Worm (Caenorhabditis elegans) whole organism, L2 larva: ENCODE data around the gene clc-8.

Experiments
- F13H6.1 ChIP-seq: sonication (generic microtip); optimal IDR thresholded peaks from 2 replicates; lab custom pipeline; 2016; ENCODE audit warnings: missing genetic modification characterization, missing compliant biosample characterization
- R02D3.7 ChIP-seq: fragments of 150-350 bp; optimal IDR thresholded peaks from 2 replicates; lab custom pipeline; 2014; ENCODE audit warnings: missing biosample characterization, missing genetic modification characterization
- Y55F3AM.14 ChIP-seq: fragments of 200-800 bp; sonication (Bioruptor generic); optimal IDR thresholded peaks from 2 replicates; lab custom pipeline; 2018; ENCODE audit warnings: mild to moderate bottlenecking, missing genetic modification characterization, missing compliant biosample characterization
- alr-1 ChIP-seq: fragments of 150-350 bp; optimal IDR thresholded peaks from 2 replicates; lab custom pipeline; 2014; ENCODE audit warnings: missing biosample characterization, missing genetic modification characterization
- aly-2 ChIP-seq: fragments of 150-350 bp; optimal IDR thresholded peaks from 2 replicates; lab custom pipeline; 2014; ENCODE audit warnings: missing biosample characterization, missing genetic modification characterization
- ama-1 ChIP-seq: fragments of 150-350 bp; optimal IDR thresholded peaks from 2 replicates; lab custom pipeline; 2018; ENCODE audit warnings: inconsistent platforms
- blmp-1 ChIP-seq: sonication (generic microtip); optimal IDR thresholded peaks from 2 replicates; lab custom pipeline; 2017; ENCODE audit warnings: missing genetic modification characterization, mild to moderate bottlenecking, missing compliant biosample characterization, antibody characterized with exemption, moderate library complexity; ENCODE audit not compliant: insufficient read depth
- ceh-16 ChIP-seq: fragments of 150-350 bp; optimal IDR thresholded peaks from 2 replicates; lab custom pipeline; 2014; ENCODE audit warnings: missing biosample characterization, missing genetic modification characterization
- ceh-82 ChIP-seq: fragments of 150-350 bp; optimal IDR thresholded peaks from 2 replicates; lab custom pipeline; 2014; ENCODE audit warnings: missing biosample characterization, missing genetic modification characterization
- crh-2 ChIP-seq: sonication (generic microtip); optimal IDR thresholded peaks from 2 replicates; lab custom pipeline; 2017; ENCODE audit warnings: missing biosample characterization, missing genetic modification characterization
- dmd-4 ChIP-seq: sonication (generic microtip); optimal IDR thresholded peaks from 2 replicates; lab custom pipeline; 2017; ENCODE audit warnings: missing biosample characterization, missing genetic modification characterization
- egl-27 ChIP-seq: sonication (generic microtip); optimal IDR thresholded peaks from 3 replicates; lab custom pipeline; 2017; ENCODE audit warnings: missing biosample characterization, missing genetic modification reagents, missing genetic modification characterization
- elt-1 ChIP-seq: fragments of 150-350 bp; optimal IDR thresholded peaks from 2 replicates; lab custom pipeline; 2014; ENCODE audit warnings: missing biosample characterization, missing genetic modification characterization
- elt-3 ChIP-seq: sonication (generic microtip); optimal IDR thresholded peaks from 2 replicates; lab custom pipeline; 2017; ENCODE audit warnings: missing biosample characterization, missing genetic modification characterization
- fos-1 ChIP-seq: fragments of 150-350 bp; optimal IDR thresholded peaks from 2 replicates; lab custom pipeline; 2014; ENCODE audit warnings: missing biosample characterization, missing genetic modification characterization
- gmeb-1 ChIP-seq: fragments of 150-350 bp; optimal IDR thresholded peaks from 2 replicates; lab custom pipeline; 2014; ENCODE audit warnings: missing biosample characterization, missing genetic modification characterization
- lin-11 ChIP-seq: fragments of 150-350 bp; sonication (generic microtip); optimal IDR thresholded peaks from 2 replicates; lab custom pipeline; 2014; ENCODE audit warnings: missing biosample characterization, missing genetic modification characterization, inconsistent platforms, mixed read lengths
- lin-13 ChIP-seq: fragments of 150-350 bp; optimal IDR thresholded peaks from 2 replicates; lab custom pipeline; 2014; ENCODE audit warnings: missing biosample characterization, missing genetic modification reagents, missing genetic modification characterization
- lin-39 ChIP-seq: fragments of 150-350 bp; optimal IDR thresholded peaks from 2 replicates; lab custom pipeline; 2014; ENCODE audit warnings: missing biosample characterization, missing genetic modification reagents, missing genetic modification characterization
- lsy-2 ChIP-seq, 2 experiments: fragments of 150-350 bp in 1 of 2; sonication (generic microtip) in 1 of 2; optimal IDR thresholded peaks; 2 replicates each; lab custom pipeline; 2014 to 2017; ENCODE audit warnings: missing biosample characterization in 2 of 2, missing genetic modification characterization in 2 of 2
- mdl-1 ChIP-seq, 2 experiments: fragments of 150-350 bp in 1 of 2; sonication (generic microtip) in 1 of 2; optimal IDR thresholded peaks; 2 replicates each; lab custom pipeline; 2017; ENCODE audit warnings: missing biosample characterization in 2 of 2, missing genetic modification characterization in 2 of 2
- nhr-10 ChIP-seq: sonication (generic microtip); optimal IDR thresholded peaks from 2 replicates; lab custom pipeline; 2017; ENCODE audit warnings: missing biosample characterization, missing genetic modification characterization
- nhr-11 ChIP-seq: fragments of 150-350 bp; optimal IDR thresholded peaks from 2 replicates; lab custom pipeline; 2014; ENCODE audit warnings: missing biosample characterization, missing genetic modification characterization
- nhr-129 ChIP-seq: fragments of 150-350 bp; optimal IDR thresholded peaks from 2 replicates; lab custom pipeline; 2014; ENCODE audit warnings: missing biosample characterization, missing genetic modification characterization
- nhr-21 ChIP-seq: fragments of 150-350 bp; optimal IDR thresholded peaks from 2 replicates; lab custom pipeline; 2014; ENCODE audit warnings: missing biosample characterization, missing genetic modification characterization
- nhr-237 ChIP-seq: fragments of 150-350 bp; optimal IDR thresholded peaks from 2 replicates; lab custom pipeline; 2014; ENCODE audit warnings: missing biosample characterization, missing genetic modification characterization
- nhr-25 ChIP-seq: fragments of 150-350 bp; sonication (generic microtip); optimal IDR thresholded peaks from 3 replicates; lab custom pipeline; 2014; ENCODE audit warnings: missing biosample characterization, missing genetic modification characterization
- nhr-6 ChIP-seq: fragments of 150-350 bp; optimal IDR thresholded peaks from 2 replicates; lab custom pipeline; 2014; ENCODE audit warnings: missing biosample characterization, missing genetic modification characterization
- nhr-77 ChIP-seq: fragments of 150-350 bp; optimal IDR thresholded peaks from 2 replicates; lab custom pipeline; 2014; ENCODE audit warnings: missing biosample characterization, missing genetic modification characterization
- peb-1 ChIP-seq: fragments of 150-350 bp; optimal IDR thresholded peaks from 2 replicates; lab custom pipeline; 2014; ENCODE audit warnings: missing biosample characterization, missing genetic modification characterization
- sem-4 ChIP-seq: fragments of 150-350 bp; optimal IDR thresholded peaks from 2 replicates; lab custom pipeline; 2014; ENCODE audit warnings: missing biosample characterization, missing genetic modification reagents, missing genetic modification characterization
- skn-1 ChIP-seq: sonication (generic microtip); optimal IDR thresholded peaks from 2 replicates; lab custom pipeline; 2017; ENCODE audit warnings: missing biosample characterization, missing genetic modification characterization
- sma-3 ChIP-seq: sonication (generic microtip); optimal IDR thresholded peaks from 2 replicates; lab custom pipeline; 2016; ENCODE audit warnings: missing genetic modification reagents, missing genetic modification characterization, missing compliant biosample characterization
- sma-9 ChIP-seq, 2 experiments: fragments of 150-350 bp in 1 of 2; sonication (generic microtip) in 1 of 2; optimal IDR thresholded peaks; 2 replicates each; lab custom pipeline; 2014 to 2016; ENCODE audit warnings: missing genetic modification characterization in 2 of 2, mild to moderate bottlenecking in 1 of 2, missing biosample characterization in 1 of 2, missing compliant biosample characterization in 1 of 2, missing genetic modification reagents in 1 of 2, moderate library complexity in 1 of 2
- snpc-4 ChIP-seq: fragments of 150-350 bp; optimal IDR thresholded peaks from 2 replicates; lab custom pipeline; 2014; ENCODE audit warnings: missing biosample characterization, missing genetic modification characterization
- unc-55 ChIP-seq: fragments of 150-350 bp; sonication (generic microtip); optimal IDR thresholded peaks from 3 replicates; lab custom pipeline; 2014; ENCODE audit warnings: missing biosample characterization, missing genetic modification reagents, missing genetic modification characterization
- unc-62 ChIP-seq: fragments of 150-350 bp; optimal IDR thresholded peaks from 2 replicates; lab custom pipeline; 2014; ENCODE audit warnings: missing biosample characterization, missing genetic modification reagents, missing genetic modification characterization
- zag-1 ChIP-seq: fragments of 150-350 bp; optimal IDR thresholded peaks from 2 replicates; lab custom pipeline; 2014; ENCODE audit warnings: missing biosample characterization, missing genetic modification characterization
- ztf-1 ChIP-seq: fragments of 200-800 bp; sonication (Bioruptor generic); conservative IDR thresholded peaks from 2 replicates; pipeline ENCODE4 v1.3.6; 2022; ENCODE audit warnings: missing genetic modification characterization, missing compliant biosample characterization
- ztf-11 ChIP-seq: sonication (generic microtip); optimal IDR thresholded peaks from 2 replicates; lab custom pipeline; 2017; ENCODE audit warnings: missing biosample characterization, missing genetic modification characterization

clc-8 gene

DNA sequence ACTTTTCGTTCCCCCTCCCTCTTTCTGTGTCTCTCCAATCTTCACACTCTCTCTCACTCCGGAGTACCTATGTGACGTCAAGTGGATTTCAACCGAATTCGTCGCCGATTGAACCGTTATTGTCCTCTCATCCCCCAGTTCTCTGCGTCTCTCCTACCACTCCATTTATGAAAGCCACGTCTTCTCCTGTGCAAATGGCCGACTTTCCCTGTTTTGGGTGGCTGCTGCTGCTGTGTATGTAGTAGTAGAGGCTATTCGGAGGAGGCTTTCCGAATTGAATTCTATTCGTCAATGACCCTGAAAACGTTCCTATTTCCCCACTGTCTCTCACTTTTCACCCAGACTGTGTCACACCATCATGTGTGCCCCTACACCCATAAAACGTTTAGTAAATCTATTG, 2.2 kb upstream of the clc-8 start:
- TF ChIP-seq zag-1 (tag; lab: Kevin White, UChicago) (no peak), elt-3 (tag; lab: Kevin White, UChicago) (no peak), nhr-10 (no peak), sem-4 (tag; lab: Kevin White, UChicago) (peak; percentile 18), sma-3 (peak; percentile 26), blmp-1 (tag; lab: Kevin White, UChicago) (peak; percentile 27), crh-2 (tag; lab: Kevin White, UChicago) (no peak), dmd-4 (tag; lab: Kevin White, UChicago) (no peak), nhr-6 (tag; lab: Kevin White, UChicago) (no peak), nhr-25 (tag; lab: Kevin White, UChicago) (peak; percentile 34), ceh-82 (no peak), nhr-129 (tag; lab: Kevin White, UChicago) (peak; percentile 44), fos-1 (no peak)

ce11 chrIV:14394812-14395211, 874 bp downstream of the clc-8 start:
- TF ChIP-seq nhr-129 (tag; lab: Kevin White, UChicago) (no peak), blmp-1 (tag; lab: Kevin White, UChicago) (no peak), mdl-1 (tag; optimal IDR thresholded peaks at IDR 0.05; lab: Kevin White, UChicago) (no peak), sma-3 (no peak), lin-39 (tag; lab: Kevin White, UChicago) (no peak)

- no peak for TF ChIP-seq nhr-77 (tag; lab: Kevin White, UChicago)
- no peak for TF ChIP-seq sem-4 (tag; lab: Kevin White, UChicago)
- no peak for TF ChIP-seq sma-9 (GFP tag; optimal IDR thresholded peaks at IDR 0.05; lab: Kevin White, UChicago)
- no peak for TF ChIP-seq sma-9 (tag; optimal IDR thresholded peaks at IDR 0.05; lab: Kevin White, UChicago)
- no peak for TF ChIP-seq skn-1 (tag; lab: Kevin White, UChicago)
- TF ChIP-seq sma-3 = no peak
- TF ChIP-seq crh-2 (tag; lab: Kevin White, UChicago) = no peak
- no peak for TF ChIP-seq unc-62 (GFP tag; lab: Kevin White, UChicago)
- no peak for TF ChIP-seq nhr-237 (tag; lab: Kevin White, UChicago)
- no peak for TF ChIP-seq ceh-82
- TF ChIP-seq R02D3.7 (tag; lab: Kevin White, UChicago) = no peak
- TF ChIP-seq zag-1 (tag; lab: Kevin White, UChicago) = no peak
- TF ChIP-seq gmeb-1 (tag; lab: Kevin White, UChicago) = no peak
- TF ChIP-seq lsy-2 (tag; optimal IDR thresholded peaks at IDR 0.05; lab: Kevin White, UChicago) = no peak
- no peak for TF ChIP-seq ztf-11 (tag; lab: Kevin White, UChicago)
Observed at ce11 chrIV:14395531-14395930, 1.6 kb downstream of the clc-8 start.

ce11 chrIV:14408569-14408968, 14.6 kb downstream of the clc-8 start:
- TF ChIP-seq sma-3 (no peak), skn-1 (tag; lab: Kevin White, UChicago) (no peak), elt-3 (tag; lab: Kevin White, UChicago) (no peak), elt-1 (tag; lab: Kevin White, UChicago) (no peak), peb-1 (no peak), ztf-1 (no peak), mdl-1 (tag; optimal IDR thresholded peaks at IDR 0.05; lab: Kevin White, UChicago) (no peak), ztf-11 (tag; lab: Kevin White, UChicago) (no peak), nhr-77 (tag; lab: Kevin White, UChicago) (no peak), dmd-4 (tag; lab: Kevin White, UChicago) (no peak), nhr-25 (tag; lab: Kevin White, UChicago) (no peak), sma-9 (GFP tag; optimal IDR thresholded peaks at IDR 0.05; lab: Kevin White, UChicago) (no peak), sma-9 (tag; optimal IDR thresholded peaks at IDR 0.05; lab: Kevin White, UChicago) (no peak), lin-13 (no peak), gmeb-1 (tag; lab: Kevin White, UChicago) (no peak)
- TF ChIP-seq, all 48 proteins: peak for 0

DNA sequence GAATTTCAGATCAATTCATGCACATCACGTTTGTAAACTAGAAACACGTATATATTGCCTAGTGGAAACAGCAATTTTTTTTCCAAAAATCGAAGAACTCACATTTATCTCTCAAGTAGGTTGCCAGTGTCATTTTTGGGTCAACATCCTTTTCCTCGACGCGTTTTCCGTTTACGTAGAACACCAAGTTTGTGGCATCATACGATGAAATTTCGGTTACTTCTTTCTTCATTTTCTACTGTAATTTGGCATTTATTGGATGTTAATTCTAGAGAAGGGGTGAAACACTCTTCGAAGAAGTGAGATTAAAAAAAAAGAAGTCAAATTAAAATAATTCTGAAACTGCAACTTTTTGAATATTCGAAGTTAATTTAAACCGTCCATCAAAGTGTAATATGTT, 18.7 kb downstream of the clc-8 start, which contains the start of gene xdh-1:
xdh-1 (minus strand) TSS at position 240 of the 400 bp plus-strand sequence.
- peak; percentile 53 for TF ChIP-seq nhr-129 (tag; lab: Kevin White, UChicago)
- no peak for TF ChIP-seq peb-1
- no peak for TF ChIP-seq aly-2 (tag; lab: Kevin White, UChicago)

ce11 chrIV:14413386-14413785, 19.4 kb downstream of the clc-8 start:
- TF ChIP-seq ceh-16 (tag; lab: Kevin White, UChicago) (no peak), alr-1 (tag; lab: Kevin White, UChicago) (no peak), Y55F3AM.14 (no peak), lin-11 (no peak), lin-13 (no peak), nhr-21 (tag; lab: Kevin White, UChicago) (no peak), nhr-25 (tag; lab: Kevin White, UChicago) (no peak), F13H6.1 (tag; lab: Kevin White, UChicago) (no peak), nhr-11 (tag; lab: Kevin White, UChicago) (no peak), mdl-1 (tag; optimal IDR thresholded peaks at IDR 0.05; lab: Kevin White, UChicago) (peak in 1 of 2 experiments; percentile 32), ama-1 (no peak), R02D3.7 (tag; lab: Kevin White, UChicago) (no peak), zag-1 (tag; lab: Kevin White, UChicago) (no peak), unc-55 (GFP tag; lab: Kevin White, UChicago) (no peak), sma-3 (no peak), aly-2 (tag; lab: Kevin White, UChicago) (no peak), egl-27 (tag; lab: Kevin White, UChicago) (no peak), peb-1 (no peak), sem-4 (tag; lab: Kevin White, UChicago) (no peak), snpc-4 (tag; lab: Kevin White, UChicago) (no peak)
